Worm (Caenorhabditis elegans) whole organism, young adult: ENCODE measurements around the gene hum-4.

Source experiments
- T26A5.8 ChIP-seq: sonication (generic microtip); optimal IDR thresholded peaks from 2 replicates; lab custom pipeline; 2016; ENCODE audit warnings: missing genetic modification characterization, missing compliant biosample characterization
- ama-1 ChIP-seq, 3 experiments: fragments of 150-350 bp in 1 of 3; sonication (generic microtip) in 2 of 3; optimal IDR thresholded peaks; 2 replicates each; lab custom pipeline; 2014 to 2018; ENCODE audit warnings: missing biosample characterization in 2 of 3, missing genetic modification characterization in 2 of 3, missing genetic modification reagents in 2 of 3
- lin-40 ChIP-seq: sonication (generic microtip); optimal IDR thresholded peaks from 2 replicates; lab custom pipeline; 2016; ENCODE audit warnings: missing genetic modification characterization, mild to moderate bottlenecking, missing compliant biosample characterization, missing genotype, missing genetic modification reagents
- unc-62 ChIP-seq: fragments of 150-350 bp; optimal IDR thresholded peaks from 2 replicates; lab custom pipeline; 2014; ENCODE audit warnings: missing biosample characterization, missing genetic modification reagents, missing genetic modification characterization

DNA sequence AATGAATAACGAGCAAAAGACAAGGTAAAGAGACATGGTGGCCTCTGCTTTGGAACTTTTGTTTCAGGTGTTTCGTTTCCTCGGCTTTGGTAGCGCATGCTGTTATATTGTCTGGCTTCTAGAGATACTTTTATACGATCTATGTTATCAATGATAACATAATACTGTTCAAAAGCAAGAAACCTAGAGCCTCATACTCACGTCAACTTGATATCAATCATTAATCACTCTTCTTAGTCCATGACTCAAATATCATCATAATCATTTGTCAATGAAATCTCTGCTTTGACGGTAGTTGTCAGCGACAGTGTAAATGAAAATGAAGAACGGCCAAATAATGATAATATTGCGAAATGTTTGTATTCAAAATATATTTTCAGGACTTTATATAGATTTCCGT is 16.9 kb upstream of the hum-4 start:
- TF ChIP-seq unc-62: no peak
- TF ChIP-seq lin-40: no peak
- TF ChIP-seq ama-1 (optimal IDR thresholded peaks at IDR 0.05; lab: Kevin White, UChicago): no peak
- no peak for TF ChIP-seq ama-1 (GFP tag; optimal IDR thresholded peaks at IDR 0.05; lab: Kevin White, UChicago)
- TF ChIP-seq T26A5.8 (tag; lab: Kevin White, UChicago): no peak
